Worm (Caenorhabditis elegans) whole organism, L4/young adult: ENCODE measurements around the gene H21P03.10.

Experiments
- W03F9.2 ChIP-seq: fragments of 150-350 bp; optimal IDR thresholded peaks from 2 replicates; lab custom pipeline; 2014; ENCODE audit warnings: missing biosample characterization, missing genetic modification characterization
- him-1 ChIP-seq: sonication (generic microtip); optimal IDR thresholded peaks from 2 replicates; lab custom pipeline; 2016; ENCODE audit warnings: missing genotype, missing genetic modification reagents, missing genetic modification characterization, missing compliant biosample characterization

DNA sequence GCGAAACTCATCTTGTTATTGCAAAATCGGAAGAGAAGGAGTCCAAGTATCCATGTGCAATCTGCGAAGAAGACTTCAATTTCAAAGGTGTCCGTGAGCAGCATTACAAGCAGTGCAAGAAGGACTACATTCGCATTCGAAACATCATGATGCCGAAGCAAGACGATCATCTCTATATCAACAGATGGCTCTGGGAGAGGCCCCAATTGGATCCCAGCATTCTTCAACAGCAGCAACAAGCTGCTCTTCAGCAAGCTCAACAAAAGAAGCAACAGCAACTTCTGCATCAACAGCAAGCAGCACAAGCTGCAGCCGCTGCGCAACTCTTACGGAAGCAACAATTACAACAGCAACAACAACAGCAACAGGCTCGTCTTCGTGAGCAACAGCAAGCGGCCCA lies 25.7 kb downstream of the H21P03.10 start:
- TF ChIP-seq W03F9.2 (tag; lab: Kevin White, UChicago) (no peak), him-1 (tag; lab: Kevin White, UChicago) (no peak)
